Worm (Caenorhabditis elegans) whole organism, mixed stage, embryonic: ENCODE measurements around the gene eif-2Balpha.
A peak's percentile ranks its signal among the peaks of the same experiment; 100 is the strongest.

Source experiments
- M03D4.4 ChIP-seq: sonication (generic microtip); optimal IDR thresholded peaks from 2 replicates; lab custom pipeline; 2017; ENCODE audit warnings: mild to moderate bottlenecking, missing genetic modification characterization, missing compliant biosample characterization
- bed-3 ChIP-seq: fragments of 200-800 bp; sonication (Bioruptor generic); optimal IDR thresholded peaks from 3 replicates; lab custom pipeline; 2018; ENCODE audit warnings: mild to moderate bottlenecking, missing genetic modification characterization, moderate library complexity, missing compliant biosample characterization
- blmp-1 ChIP-seq: fragments of 150-350 bp; optimal IDR thresholded peaks from 2 replicates; lab custom pipeline; 2014; ENCODE audit warnings: missing biosample characterization, missing genetic modification characterization
- ceh-39 ChIP-seq: fragments of 150-350 bp; optimal IDR thresholded peaks from 2 replicates; lab custom pipeline; 2014; ENCODE audit warnings: missing biosample characterization, missing genetic modification characterization
- ceh-83 ChIP-seq: fragments of 200-800 bp; sonication (Bioruptor generic); optimal IDR thresholded peaks from 2 replicates; lab custom pipeline; 2018; ENCODE audit warnings: mild to moderate bottlenecking, missing genetic modification characterization, missing compliant biosample characterization
- ces-1 ChIP-seq: fragments of 150-350 bp; optimal IDR thresholded peaks from 2 replicates; lab custom pipeline; 2014; ENCODE audit warnings: missing biosample characterization, missing genetic modification reagents, missing genetic modification characterization
- cnd-1 ChIP-seq: fragments of 200-800 bp; sonication (Bioruptor generic); optimal IDR thresholded peaks from 2 replicates; lab custom pipeline; 2018; ENCODE audit warnings: mild to moderate bottlenecking, missing genetic modification characterization, missing compliant biosample characterization
- elt-1 ChIP-seq: sonication (generic microtip); optimal IDR thresholded peaks from 2 replicates; lab custom pipeline; 2017; ENCODE audit warnings: missing genetic modification characterization, mild to moderate bottlenecking, missing compliant biosample characterization, antibody characterized with exemption, moderate library complexity, borderline replicate concordance; ENCODE audit not compliant: insufficient read depth
- flh-1 ChIP-seq: fragments of 200-800 bp; sonication (Bioruptor generic); optimal IDR thresholded peaks from 2 replicates; lab custom pipeline; 2018; ENCODE audit warnings: mild to moderate bottlenecking, missing genetic modification characterization, moderate library complexity, missing compliant biosample characterization
- ham-2 ChIP-seq: fragments of 200-800 bp; sonication (Bioruptor generic); optimal IDR thresholded peaks from 2 replicates; lab custom pipeline; 2018; ENCODE audit warnings: mild to moderate bottlenecking, missing genetic modification characterization, missing compliant biosample characterization
- hlh-1 ChIP-seq: fragments of 150-350 bp; optimal IDR thresholded peaks from 2 replicates; lab custom pipeline; 2014; ENCODE audit warnings: missing biosample characterization, missing genetic modification reagents, missing genetic modification characterization
- lin-13 ChIP-seq: fragments of 150-350 bp; optimal IDR thresholded peaks from 2 replicates; lab custom pipeline; 2014; ENCODE audit warnings: missing biosample characterization, missing genetic modification characterization
- lin-32 ChIP-seq: fragments of 200-800 bp; sonication (Bioruptor generic); optimal IDR thresholded peaks from 2 replicates; lab custom pipeline; 2018; ENCODE audit warnings: mild to moderate bottlenecking, missing genetic modification characterization, missing compliant biosample characterization
- lsy-2 ChIP-seq: fragments of 150-350 bp; optimal IDR thresholded peaks from 2 replicates; lab custom pipeline; 2014; ENCODE audit warnings: missing biosample characterization, missing genetic modification characterization
- mab-5 ChIP-seq: fragments of 150-350 bp; optimal IDR thresholded peaks from 2 replicates; lab custom pipeline; 2014; ENCODE audit warnings: missing biosample characterization, missing genetic modification characterization
- mep-1 ChIP-seq: fragments of 150-350 bp; optimal IDR thresholded peaks from 2 replicates; lab custom pipeline; 2017; ENCODE audit warnings: missing biosample characterization, missing genetic modification reagents, missing genetic modification characterization, inconsistent platforms
- nhr-2 ChIP-seq: fragments of 150-350 bp; optimal IDR thresholded peaks from 2 replicates; lab custom pipeline; 2014; ENCODE audit warnings: missing biosample characterization, missing genetic modification characterization
- nhr-237 ChIP-seq: fragments of 150-350 bp; optimal IDR thresholded peaks from 2 replicates; lab custom pipeline; 2014; ENCODE audit warnings: missing biosample characterization, missing genetic modification characterization
- nhr-28 ChIP-seq: fragments of 150-350 bp; optimal IDR thresholded peaks from 2 replicates; lab custom pipeline; 2014; ENCODE audit warnings: missing biosample characterization, missing genetic modification characterization
- pha-4 ChIP-seq: fragments of 150-350 bp; optimal IDR thresholded peaks from 2 replicates; lab custom pipeline; 2018; ENCODE audit warnings: missing biosample characterization, missing genetic modification reagents, missing genetic modification characterization
- sem-2 ChIP-seq: fragments of 200-800 bp; sonication (Bioruptor generic); optimal IDR thresholded peaks from 2 replicates; lab custom pipeline; 2018; ENCODE audit warnings: mild to moderate bottlenecking, missing genetic modification characterization, missing compliant biosample characterization
- snpc-4 ChIP-seq: fragments of 150-350 bp; optimal IDR thresholded peaks from 2 replicates; lab custom pipeline; 2014; ENCODE audit warnings: missing biosample characterization, missing genetic modification characterization
- sptf-1 ChIP-seq: sonication (generic microtip); optimal IDR thresholded peaks from 2 replicates; lab custom pipeline; 2017; ENCODE audit warnings: mild to moderate bottlenecking, missing genetic modification characterization, moderate library complexity, missing compliant biosample characterization
- tbx-8 ChIP-seq: fragments of 200-800 bp; sonication (Bioruptor generic); optimal IDR thresholded peaks from 2 replicates; lab custom pipeline; 2018; ENCODE audit warnings: mild to moderate bottlenecking, missing genetic modification characterization, moderate library complexity, missing compliant biosample characterization
- unc-120 ChIP-seq: sonication (generic microtip); optimal IDR thresholded peaks from 2 replicates; lab custom pipeline; 2017; ENCODE audit warnings: missing genetic modification characterization, missing compliant biosample characterization; ENCODE audit not compliant: poor library complexity, severe bottlenecking
- unc-39 ChIP-seq: fragments of 150-350 bp; optimal IDR thresholded peaks from 2 replicates; lab custom pipeline; 2014; ENCODE audit warnings: missing biosample characterization, missing genetic modification characterization
- zip-8 ChIP-seq: fragments of 150-350 bp; optimal IDR thresholded peaks from 2 replicates; lab custom pipeline; 2014; ENCODE audit warnings: missing biosample characterization, missing genetic modification characterization
- ztf-11 ChIP-seq: fragments of 150-350 bp; optimal IDR thresholded peaks from 2 replicates; lab custom pipeline; 2014; ENCODE audit warnings: missing biosample characterization, missing genetic modification characterization

Gene eif-2Balpha

ce11 chrIII:9526851-9527250 lies 16.1 kb upstream of the eif-2Balpha start, which contains the start of gene ZK1098.6:
ZK1098.6 (plus strand) TSS chrIII:9527151.
- TF ChIP-seq lin-32 (GFP tag; lab: Kevin White, UChicago) (no peak), elt-1 (tag; lab: Kevin White, UChicago) (no peak), pha-4 (tag; lab: Kevin White, UChicago) (no peak), unc-120 (no peak), unc-39 (tag; lab: Kevin White, UChicago) (no peak), nhr-28 (tag; lab: Kevin White, UChicago) (no peak), lin-13 (no peak), snpc-4 (tag; lab: Kevin White, UChicago) (no peak), hlh-1 (tag; lab: Kevin White, UChicago) (no peak), mep-1 (tag; lab: Kevin White, UChicago) (no peak), mab-5 (tag; lab: Kevin White, UChicago) (no peak), ceh-39 (tag; lab: Kevin White, UChicago) (no peak), M03D4.4 (no peak), sem-2 (GFP tag; lab: Kevin White, UChicago) (no peak)

ce11 chrIII:9528824-9529223 lies 14.1 kb upstream of the eif-2Balpha start, which contains the start of gene ZK1098.2:
ZK1098.2 (plus strand) TSS chrIII:9529159.
- TF ChIP-seq ham-2 (GFP tag; lab: Kevin White, UChicago) (peak; percentile 42), tbx-8 (no peak), ztf-11 (no peak), M03D4.4 (peak; percentile 33), hlh-1 (tag; lab: Kevin White, UChicago) (no peak), flh-1 (GFP tag; lab: Kevin White, UChicago) (no peak), mep-1 (tag; lab: Kevin White, UChicago) (peak; percentile 49), lin-13 (peak; percentile 24), ces-1 (peak; percentile 40), mab-5 (tag; lab: Kevin White, UChicago) (no peak)

ce11 chrIII:9538655-9539155 lies 4.2 kb upstream of the eif-2Balpha start, which contains the start of gene ZK1098.3:
ZK1098.3 (minus strand) TSS chrIII:9538705.
- TF ChIP-seq ham-2 (GFP tag; lab: Kevin White, UChicago), result no peak
- TF ChIP-seq nhr-2 (tag; lab: Kevin White, UChicago), result no peak
- no peak for TF ChIP-seq M03D4.4
- TF ChIP-seq nhr-28 (tag; lab: Kevin White, UChicago), result no peak
- no peak for TF ChIP-seq unc-39 (tag; lab: Kevin White, UChicago)
- no peak for TF ChIP-seq flh-1 (GFP tag; lab: Kevin White, UChicago)
- TF ChIP-seq nhr-237, result no peak
- no peak for TF ChIP-seq bed-3 (GFP tag; lab: Kevin White, UChicago)
- TF ChIP-seq hlh-1 (tag; lab: Kevin White, UChicago), result no peak
- TF ChIP-seq ceh-39 (tag; lab: Kevin White, UChicago), result peak; percentile 73
- TF ChIP-seq ces-1, result peak; percentile 65

- TF ChIP-seq ceh-39 (tag; lab: Kevin White, UChicago) (no peak), cnd-1 (no peak), sptf-1 (tag; lab: Kevin White, UChicago) (no peak), zip-8 (tag; lab: Kevin White, UChicago) (no peak), sem-2 (GFP tag; lab: Kevin White, UChicago) (no peak), bed-3 (GFP tag; lab: Kevin White, UChicago) (no peak), flh-1 (GFP tag; lab: Kevin White, UChicago) (no peak), unc-39 (tag; lab: Kevin White, UChicago) (no peak), ces-1 (no peak), mab-5 (tag; lab: Kevin White, UChicago) (no peak), blmp-1 (tag; lab: Kevin White, UChicago) (no peak), lsy-2 (tag; lab: Kevin White, UChicago) (no peak), nhr-28 (tag; lab: Kevin White, UChicago) (no peak), nhr-237 (no peak), ceh-83 (GFP tag; lab: Kevin White, UChicago) (no peak), lin-32 (GFP tag; lab: Kevin White, UChicago) (no peak)
These were observed 639 bp upstream of the eif-2Balpha start, which contains the start of gene mut-7 for ce11 chrIII:9542280-9542679. mut-7 (minus strand) TSS chrIII:9542380.

ce11 chrIII:9544125-9544524 lies 1.2 kb downstream of the eif-2Balpha start, which contains the start of gene ZK1098.9:
ZK1098.9 (plus strand) TSS chrIII:9544425.
- no peak for TF ChIP-seq ceh-39 (tag; lab: Kevin White, UChicago)
- TF ChIP-seq, all 35 proteins: peak for 0
